Fruit fly (Drosophila melanogaster) whole organism, prepupa: ENCODE measurements around the gene CG13721.

Experiments
- CG4318 ChIP-seq: fragments of 200-800 bp; sonication (Bioruptor generic); optimal IDR thresholded peaks from 3 replicates; lab custom pipeline; 2017; ENCODE audit warnings: missing biosample characterization, mild to moderate bottlenecking, missing genetic modification characterization
- dsx ChIP-seq: fragments of 200-800 bp; optimal IDR thresholded peaks from 3 replicates; lab custom pipeline; 2019; ENCODE audit warnings: missing biosample characterization, mild to moderate bottlenecking, missing genetic modification characterization, moderate library complexity; ENCODE audit not compliant: poor library complexity, severe bottlenecking
- pdm3 ChIP-seq: fragments of 200-800 bp; sonication (Bioruptor generic); optimal IDR thresholded peaks from 3 replicates; lab custom pipeline; 2016; ENCODE audit warnings: missing biosample characterization, missing genetic modification characterization

DNA sequence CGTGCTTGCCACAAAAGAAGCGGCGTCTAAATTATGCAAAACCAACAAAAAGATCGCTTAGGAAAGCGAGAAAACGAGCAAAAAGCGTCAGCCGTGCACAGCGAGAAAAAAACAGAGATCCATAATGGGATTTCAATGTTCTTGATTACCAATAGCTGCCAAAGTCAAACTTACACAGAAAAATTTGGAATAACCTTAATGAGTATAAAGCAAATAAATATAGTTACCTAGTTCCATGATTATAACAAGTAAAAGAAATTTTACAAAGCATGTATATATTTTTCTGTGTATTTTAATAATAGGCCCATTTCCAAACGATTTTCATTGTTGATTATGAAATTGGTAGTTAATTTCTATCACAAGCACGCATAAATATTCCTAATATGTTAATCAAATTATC, 36.4 kb upstream of the CG13721 start:
- TF ChIP-seq CG4318 (no peak), dsx (GFP tag; lab: Kevin White, UChicago) (no peak), pdm3 (no peak)
